Worm (Caenorhabditis elegans) whole organism, late embryonic: Measurements from ENCODE around the gene R11E3.19.

Experiments
- T23F11.4 ChIP-seq: fragments of 200-800 bp; sonication (Bioruptor generic); optimal IDR thresholded peaks from 2 replicates; lab custom pipeline; 2018; ENCODE audit warnings: mild to moderate bottlenecking, missing genetic modification characterization, missing compliant biosample characterization
- ceh-45 ChIP-seq: fragments of 200-800 bp; sonication (Bioruptor generic); IDR thresholded peaks from 2 replicates; pipeline ENCODE4 v1.3.6; 2022; ENCODE audit warnings: missing genetic modification reagents, missing genetic modification characterization, missing compliant biosample characterization
- elt-2 ChIP-seq: sonication (generic microtip); optimal IDR thresholded peaks from 2 replicates; lab custom pipeline; 2016; ENCODE audit warnings: missing genetic modification reagents, missing genetic modification characterization, missing compliant biosample characterization
- tbx-7 ChIP-seq: sonication (generic microtip); optimal IDR thresholded peaks from 2 replicates; lab custom pipeline; 2016; ENCODE audit warnings: missing genotype, missing genetic modification characterization, missing compliant biosample characterization

DNA sequence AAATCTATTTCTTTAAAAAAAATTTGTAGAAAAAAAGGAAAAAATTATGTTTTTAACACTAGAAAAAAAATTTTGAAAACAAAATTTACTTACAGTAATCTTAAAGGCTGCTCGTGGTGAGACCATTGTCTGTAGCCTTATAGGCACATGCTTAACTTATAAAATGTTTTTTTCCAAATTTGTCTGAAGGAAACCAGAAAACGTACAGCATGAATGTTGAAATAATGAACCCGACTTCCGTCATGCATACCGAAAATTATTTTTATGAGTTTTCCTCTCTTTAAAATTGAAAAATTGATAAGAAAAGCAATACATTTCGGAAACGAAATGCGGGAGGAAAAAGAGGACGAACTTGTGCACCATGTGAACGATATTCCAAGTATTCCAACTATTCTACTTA, 4.1 kb downstream of the R11E3.19 start, which contains the start of gene R11E3.2:
- TF ChIP-seq T23F11.4 (GFP tag; lab: Kevin White, UChicago) (no peak), tbx-7 (no peak), elt-2 (tag; lab: Kevin White, UChicago) (no peak), ceh-45 (GFP tag; lab: Robert Waterston, UW) (no peak)
